Fruit fly (Drosophila melanogaster): Measurements from ENCODE around the gene CG11586.

- TF ChIP-seq CG8478 (optimal IDR thresholded peaks at IDR 0.05) = no peak
- TF ChIP-seq pan (optimal IDR thresholded peaks at IDR 0.05) = no peak
- no peak for TF ChIP-seq EcR (GFP tag; optimal IDR thresholded peaks at IDR 0.05)
Observed at dm6 chr3L:4283428-4284089, 21.3 kb upstream of the CG11586 start, which contains the start of the genes srw and CG1316.
